Worm (Caenorhabditis elegans): ENCODE results near the gene srh-125.

The srh-125 gene

DNA sequence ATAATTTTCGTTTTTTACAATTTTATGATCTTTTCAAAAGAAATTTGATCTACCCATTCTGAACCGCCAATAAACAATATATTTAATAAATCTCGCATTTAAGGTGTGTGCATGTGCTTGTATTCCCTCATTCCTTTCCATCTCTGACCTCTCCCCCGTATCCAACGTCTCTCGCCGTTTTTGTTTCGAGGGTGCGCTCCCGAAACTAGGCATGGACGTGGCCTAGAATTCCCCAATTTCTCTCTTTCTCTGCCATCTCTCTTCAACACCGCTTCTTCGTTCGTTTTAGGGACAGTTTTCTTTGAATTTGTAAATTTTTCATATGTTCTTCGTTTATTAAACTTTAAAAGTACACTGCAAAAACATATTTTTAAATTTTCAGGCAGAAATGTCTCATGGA is 11.2 kb downstream of the srh-125 start, which contains the start of gene F25E5.1:
Gene F25E5.1, plus strand, starts transcription at position 376 of the 400 bp plus-strand sequence.
- no peak for TF ChIP-seq nhr-11 (tag; optimal IDR thresholded peaks at IDR 0.05)
- no peak for TF ChIP-seq lin-11 (tag; optimal IDR thresholded peaks at IDR 0.05)
- TF ChIP-seq C38D4.7 (GFP tag; optimal IDR thresholded peaks at IDR 0.05), result no peak
- no peak for TF ChIP-seq syd-9 (tag; optimal IDR thresholded peaks at IDR 0.05)
- TF ChIP-seq unc-42 (tag; optimal IDR thresholded peaks at IDR 0.05), result peak; percentile 61
- TF ChIP-seq ttx-3 (tag; optimal IDR thresholded peaks at IDR 0.05), result no peak
- TF ChIP-seq unc-55 (GFP tag; optimal IDR thresholded peaks at IDR 0.05), result peak; percentile 2
- TF ChIP-seq pag-3 (tag; optimal IDR thresholded peaks at IDR 0.05; ENCODE audit: borderline replicate concordance), result peak; percentile 18
- peak; percentile 70 for TF ChIP-seq nfya-1 (tag; optimal IDR thresholded peaks at IDR 0.05)
- no peak for TF ChIP-seq ama-1 (optimal IDR thresholded peaks at IDR 0.05)
- TF ChIP-seq ceh-31 (tag; optimal IDR thresholded peaks at IDR 0.05), result peak; percentile 95
- peak; percentile 11 for TF ChIP-seq pros-1 (tag; optimal IDR thresholded peaks at IDR 0.05)
- TF ChIP-seq npax-4 (tag; optimal IDR thresholded peaks at IDR 0.05), result no peak
- no peak for TF ChIP-seq ztf-16 (tag; optimal IDR thresholded peaks at IDR 0.05)
- no peak for TF ChIP-seq elt-4 (tag; optimal IDR thresholded peaks at IDR 0.05)
- peak; percentile 78 for TF ChIP-seq ets-4 (tag; optimal IDR thresholded peaks at IDR 0.05)
- TF ChIP-seq fkh-10 (GFP tag; optimal IDR thresholded peaks at IDR 0.05), result no peak
- peak; percentile 53 for TF ChIP-seq eyg-1 (tag; optimal IDR thresholded peaks at IDR 0.05)
- TF ChIP-seq pax-1 (tag; optimal IDR thresholded peaks at IDR 0.05), result no peak
- TF ChIP-seq ceh-48 (tag; optimal IDR thresholded peaks at IDR 0.05), result no peak
- TF ChIP-seq pha-2 (tag; optimal IDR thresholded peaks at IDR 0.05), result no peak
- peak; percentile 53 for TF ChIP-seq fkh-6 (tag; optimal IDR thresholded peaks at IDR 0.05)
- no peak for TF ChIP-seq ceh-9 (tag; optimal IDR thresholded peaks at IDR 0.05)
- TF ChIP-seq ref-2 (tag; optimal IDR thresholded peaks at IDR 0.05), result peak; percentile 36
- peak; percentile 5 for TF ChIP-seq hlh-6 (tag; optimal IDR thresholded peaks at IDR 0.05)
- TF ChIP-seq C08G9.2 (tag; optimal IDR thresholded peaks at IDR 0.05), result peak; percentile 81
- no peak for TF ChIP-seq sox-4 (tag; optimal IDR thresholded peaks at IDR 0.05)
- peak; percentile 25 for TF ChIP-seq F13H6.1 (tag; optimal IDR thresholded peaks at IDR 0.05)
- no peak for TF ChIP-seq hlh-15 (tag; optimal IDR thresholded peaks at IDR 0.05)
- TF ChIP-seq Y22D7AL.16 (tag; optimal IDR thresholded peaks at IDR 0.05), result no peak
- TF ChIP-seq dve-1 (tag; optimal IDR thresholded peaks at IDR 0.05), result no peak
- peak; percentile 53 for TF ChIP-seq tbx-7 (tag; optimal IDR thresholded peaks at IDR 0.05)
- peak; percentile 30 for TF ChIP-seq elt-2 (tag; optimal IDR thresholded peaks at IDR 0.05)
- TF ChIP-seq ceh-30 (tag; optimal IDR thresholded peaks at IDR 0.05), result no peak
- no peak for TF ChIP-seq mec-3 (tag; optimal IDR thresholded peaks at IDR 0.05; ENCODE audit: borderline replicate concordance)
- no peak for TF ChIP-seq pqm-1 (tag; optimal IDR thresholded peaks at IDR 0.05)
- no peak for TF ChIP-seq ceh-45 (GFP tag; IDR thresholded peaks at IDR 0.05)
- no peak for TF ChIP-seq nhr-232 (tag; optimal IDR thresholded peaks at IDR 0.05)
- TF ChIP-seq rnt-1 (tag; optimal IDR thresholded peaks at IDR 0.05), result peak; percentile 80
- TF ChIP-seq ceh-19 (GFP tag; optimal IDR thresholded peaks at IDR 0.05), result no peak
- TF ChIP-seq unc-3 (GFP tag; conservative IDR thresholded peaks at IDR 0.05), result no peak
- no peak for TF ChIP-seq unc-3 (tag; optimal IDR thresholded peaks at IDR 0.05)
- TF ChIP-seq ceh-18 (tag; optimal IDR thresholded peaks at IDR 0.05), result peak; percentile 30
- TF ChIP-seq fax-1 (tag; optimal IDR thresholded peaks at IDR 0.05), result peak; percentile 15
- TF ChIP-seq lim-6 (tag; optimal IDR thresholded peaks at IDR 0.05), result peak; percentile 46
- TF ChIP-seq K02D7.2 (tag; optimal IDR thresholded peaks at IDR 0.05), result no peak
- TF ChIP-seq che-1 (tag; optimal IDR thresholded peaks at IDR 0.05), result no peak
- TF ChIP-seq odd-2 (tag; optimal IDR thresholded peaks at IDR 0.05), result no peak
- TF ChIP-seq hlh-30 (tag; optimal IDR thresholded peaks at IDR 0.05; ENCODE audit: insufficient read depth), result peak; percentile 50
- peak; percentile 47 for TF ChIP-seq sdc-2 (tag; optimal IDR thresholded peaks at IDR 0.05)
- no peak for TF ChIP-seq hlh-13 (GFP tag; optimal IDR thresholded peaks at IDR 0.05)
- TF ChIP-seq pha-4 (tag; optimal IDR thresholded peaks at IDR 0.05), result no peak
- peak; percentile 15 for TF ChIP-seq unc-86 (tag; optimal IDR thresholded peaks at IDR 0.05)
- TF ChIP-seq dmd-4 (tag; optimal IDR thresholded peaks at IDR 0.05; ENCODE audit: borderline replicate concordance), result peak; percentile 27
